Worm (Caenorhabditis elegans): Measurements from ENCODE around the gene phy-4.

ce11 chrV:19540916-19541315 is 27.5 kb upstream of the phy-4 start:
- no peak for TF ChIP-seq unc-62 (GFP tag; optimal IDR thresholded peaks at IDR 0.05)
- no peak for TF ChIP-seq nhr-71 (tag; optimal IDR thresholded peaks at IDR 0.05)
- no peak for TF ChIP-seq mdl-1 (tag; optimal IDR thresholded peaks at IDR 0.05)
- TF ChIP-seq sptf-1 (tag; optimal IDR thresholded peaks at IDR 0.05): no peak
- TF ChIP-seq nhr-28 (tag; optimal IDR thresholded peaks at IDR 0.05): no peak
- TF ChIP-seq skn-1 (tag; optimal IDR thresholded peaks at IDR 0.05): no peak
- no peak for TF ChIP-seq hpl-2 (GFP tag; optimal IDR thresholded peaks at IDR 0.05)
- no peak for TF ChIP-seq pqm-1 (tag; optimal IDR thresholded peaks at IDR 0.05)
- no peak for TF ChIP-seq aly-2 (tag; optimal IDR thresholded peaks at IDR 0.05)
- TF ChIP-seq ztf-11 (tag; optimal IDR thresholded peaks at IDR 0.05): no peak
- no peak for TF ChIP-seq nhr-85 (tag)
- TF ChIP-seq nhr-237 (tag; optimal IDR thresholded peaks at IDR 0.05): no peak
- no peak for TF ChIP-seq elt-2 (tag; optimal IDR thresholded peaks at IDR 0.05)

All from whole organism, L1 larva.